Worm (Caenorhabditis elegans) whole organism, young adult: ENCODE measurements around the gene W07B8.4.

ENCODE experiments used
- B0261.1 ChIP-seq: sonication (generic microtip); optimal IDR thresholded peaks from 2 replicates; lab custom pipeline; 2016; ENCODE audit warnings: mild to moderate bottlenecking, missing genetic modification characterization, moderate library complexity, missing compliant biosample characterization
- C06A6.2 ChIP-seq: fragments of 200-800 bp; sonication (Bioruptor generic); conservative IDR thresholded peaks from 2 replicates; pipeline ENCODE4 v1.3.6; 2022; ENCODE audit warnings: missing genetic modification characterization, missing compliant biosample characterization
- C17E4.6 ChIP-seq: fragments of 200-800 bp; sonication (Bioruptor generic); IDR thresholded peaks from 2 replicates; pipeline ENCODE4 v1.3.6; 2022; ENCODE audit warnings: missing genetic modification reagents, missing genetic modification characterization, missing compliant biosample characterization
- F22D6.2 ChIP-seq: sonication (generic microtip); optimal IDR thresholded peaks from 2 replicates; lab custom pipeline; 2016; ENCODE audit warnings: mild to moderate bottlenecking, missing genetic modification characterization, missing compliant biosample characterization
- F37B4.10 ChIP-seq: fragments of 200-800 bp; sonication (Bioruptor generic); IDR thresholded peaks from 2 replicates; pipeline ENCODE4 v1.3.6; 2022; ENCODE audit warnings: missing genetic modification characterization, missing compliant biosample characterization
- F39B2.1 ChIP-seq: fragments of 200-800 bp; sonication (Bioruptor generic); IDR thresholded peaks from 2 replicates; pipeline ENCODE4 v1.3.6; 2022; ENCODE audit warnings: missing genetic modification reagents, missing genetic modification characterization, missing compliant biosample characterization
- F55B11.4 ChIP-seq: sonication (generic microtip); optimal IDR thresholded peaks from 2 replicates; lab custom pipeline; 2016; ENCODE audit warnings: missing compliant biosample characterization, missing genetic modification characterization, borderline replicate concordance; ENCODE audit not compliant: insufficient read depth
- F57A8.1 ChIP-seq: fragments of 200-800 bp; sonication (Bioruptor generic); optimal IDR thresholded peaks from 2 replicates; lab custom pipeline; 2018; ENCODE audit warnings: mild to moderate bottlenecking, missing genetic modification characterization, moderate library complexity, missing compliant biosample characterization
- K12H6.12 ChIP-seq: fragments of 200-800 bp; sonication (Bioruptor generic); optimal IDR thresholded peaks from 2 replicates; lab custom pipeline; 2018; ENCODE audit warnings: mild to moderate bottlenecking, missing genetic modification characterization, missing compliant biosample characterization
- T07F8.4 ChIP-seq: sonication (generic microtip); optimal IDR thresholded peaks from 2 replicates; lab custom pipeline; 2016; ENCODE audit warnings: mild to moderate bottlenecking, missing genetic modification characterization, moderate library complexity, missing compliant biosample characterization
- Y53F4B.3 ChIP-seq: fragments of 200-800 bp; sonication (Bioruptor generic); IDR thresholded peaks from 2 replicates; pipeline ENCODE4 v1.3.6; 2022; ENCODE audit warnings: missing genetic modification reagents, missing genetic modification characterization, missing compliant biosample characterization
- Y53G8AR.9 ChIP-seq: fragments of 200-800 bp; sonication (Bioruptor generic); conservative IDR thresholded peaks from 2 replicates; pipeline ENCODE4 v1.3.6; 2022; ENCODE audit warnings: missing genetic modification reagents, missing genetic modification characterization, missing compliant biosample characterization
- Y95B8A.8 ChIP-seq: fragments of 200-800 bp; sonication (Bioruptor generic); IDR thresholded peaks from 2 replicates; pipeline ENCODE4 v1.3.6; 2022; ENCODE audit warnings: missing genetic modification reagents, missing genetic modification characterization, missing compliant biosample characterization
- ZK185.1 ChIP-seq: sonication (generic microtip); optimal IDR thresholded peaks from 2 replicates; lab custom pipeline; 2016; ENCODE audit warnings: mild to moderate bottlenecking, missing genetic modification characterization, missing compliant biosample characterization; ENCODE audit not compliant: poor library complexity, severe bottlenecking
- ama-1 ChIP-seq, 3 experiments: fragments of 150-350 bp in 1 of 3; sonication (generic microtip) in 2 of 3; optimal IDR thresholded peaks; 2 replicates each; lab custom pipeline; 2014 to 2018; ENCODE audit warnings: missing biosample characterization in 2 of 3, missing genetic modification characterization in 2 of 3, missing genetic modification reagents in 2 of 3
- aptf-3 ChIP-seq: fragments of 200-800 bp; sonication (Bioruptor generic); IDR thresholded peaks from 2 replicates; pipeline ENCODE4 v1.3.6; 2022; ENCODE audit warnings: missing genetic modification characterization, missing compliant biosample characterization
- athp-1 ChIP-seq: sonication (generic microtip); optimal IDR thresholded peaks from 2 replicates; lab custom pipeline; 2017; ENCODE audit warnings: mild to moderate bottlenecking, missing genetic modification characterization, missing compliant biosample characterization
- attf-5 ChIP-seq: fragments of 200-800 bp; sonication (Bioruptor generic); optimal IDR thresholded peaks from 2 replicates; lab custom pipeline; 2018; ENCODE audit warnings: mild to moderate bottlenecking, missing genetic modification characterization, missing compliant biosample characterization
- attf-6 ChIP-seq: fragments of 200-800 bp; sonication (Bioruptor generic); IDR thresholded peaks from 2 replicates; pipeline ENCODE4 v1.3.6; 2022; ENCODE audit warnings: missing genetic modification reagents, missing genetic modification characterization, missing compliant biosample characterization
- bed-1 ChIP-seq: fragments of 200-800 bp; sonication (Bioruptor generic); IDR thresholded peaks from 2 replicates; pipeline ENCODE4 v1.3.6; 2022; ENCODE audit warnings: missing genetic modification reagents, missing genetic modification characterization, missing compliant biosample characterization
- bed-2 ChIP-seq: fragments of 200-800 bp; sonication (Bioruptor generic); IDR thresholded peaks from 2 replicates; pipeline ENCODE4 v1.3.6; 2022; ENCODE audit warnings: missing genetic modification reagents, missing genetic modification characterization, missing compliant biosample characterization
- ceh-100 ChIP-seq: fragments of 200-800 bp; sonication (Bioruptor generic); IDR thresholded peaks from 2 replicates; pipeline ENCODE4 v1.3.6; 2022; ENCODE audit warnings: missing genetic modification reagents, missing genetic modification characterization, missing compliant biosample characterization
- ceh-40 ChIP-seq: fragments of 200-800 bp; sonication (Bioruptor generic); IDR thresholded peaks from 2 replicates; pipeline ENCODE4 v1.3.6; 2022; ENCODE audit warnings: missing genetic modification characterization, missing compliant biosample characterization
- efl-1 ChIP-seq: fragments of 150-350 bp; optimal IDR thresholded peaks from 2 replicates; lab custom pipeline; 2014; ENCODE audit warnings: missing biosample characterization, missing genetic modification reagents, missing genetic modification characterization
- egl-18 ChIP-seq: fragments of 200-800 bp; sonication (Bioruptor generic); IDR thresholded peaks from 2 replicates; pipeline ENCODE4 v1.3.6; 2022; ENCODE audit warnings: missing genetic modification reagents, missing genetic modification characterization, missing compliant biosample characterization
- egl-44 ChIP-seq: fragments of 200-800 bp; sonication (Bioruptor generic); IDR thresholded peaks from 2 replicates; pipeline ENCODE4 v1.3.6; 2022; ENCODE audit warnings: missing genetic modification reagents, missing genetic modification characterization, missing compliant biosample characterization
- hlh-12 ChIP-seq: sonication (generic microtip); optimal IDR thresholded peaks from 2 replicates; lab custom pipeline; 2016; ENCODE audit warnings: missing genetic modification characterization, missing compliant biosample characterization
- hmg-1.2 ChIP-seq: fragments of 200-800 bp; sonication (Bioruptor generic); IDR thresholded peaks from 2 replicates; pipeline ENCODE4 v1.3.6; 2022; ENCODE audit warnings: missing genetic modification reagents, missing genetic modification characterization, missing compliant biosample characterization
- hmg-20 ChIP-seq: fragments of 200-800 bp; sonication (Bioruptor generic); IDR thresholded peaks from 2 replicates; pipeline ENCODE4 v1.3.6; 2022; ENCODE audit warnings: missing genetic modification reagents, missing genetic modification characterization, missing compliant biosample characterization
- lin-26 ChIP-seq: fragments of 200-800 bp; sonication (Bioruptor generic); IDR thresholded peaks from 2 replicates; pipeline ENCODE4 v1.3.6; 2022; ENCODE audit warnings: missing genetic modification reagents, missing genetic modification characterization, missing compliant biosample characterization
- lsy-27 ChIP-seq: sonication (generic microtip); optimal IDR thresholded peaks from 2 replicates; lab custom pipeline; 2017; ENCODE audit warnings: missing genetic modification characterization, mild to moderate bottlenecking, missing compliant biosample characterization, antibody characterized with exemption, missing genotype, borderline replicate concordance; ENCODE audit not compliant: insufficient read depth
- mes-4 ChIP-seq: sonication (generic microtip); optimal IDR thresholded peaks from 2 replicates; lab custom pipeline; 2016; ENCODE audit warnings: missing genotype, missing genetic modification characterization, missing compliant biosample characterization
- nfya-1 ChIP-seq: sonication (generic microtip); optimal IDR thresholded peaks from 2 replicates; lab custom pipeline; 2017; ENCODE audit warnings: antibody characterized with exemption, missing compliant biosample characterization, missing genetic modification characterization, borderline replicate concordance; ENCODE audit not compliant: insufficient read depth
- nfyb-1 ChIP-seq: fragments of 200-800 bp; sonication (Bioruptor generic); IDR thresholded peaks from 2 replicates; pipeline ENCODE4 v1.3.6; 2022; ENCODE audit warnings: missing genetic modification reagents, missing genetic modification characterization, missing compliant biosample characterization
- nhr-120 ChIP-seq: fragments of 200-800 bp; sonication (Bioruptor generic); IDR thresholded peaks from 2 replicates; pipeline ENCODE4 v1.3.6; 2022; ENCODE audit warnings: missing genetic modification characterization, missing compliant biosample characterization
- nhr-179 ChIP-seq: sonication (generic microtip); optimal IDR thresholded peaks from 2 replicates; lab custom pipeline; 2016; ENCODE audit warnings: mild to moderate bottlenecking, missing genetic modification characterization, missing compliant biosample characterization
- nhr-27 ChIP-seq: fragments of 200-800 bp; sonication (Bioruptor generic); optimal IDR thresholded peaks from 2 replicates; lab custom pipeline; 2018; ENCODE audit warnings: mild to moderate bottlenecking, missing genetic modification characterization, moderate library complexity, missing compliant biosample characterization
- nhr-80 ChIP-seq: sonication (generic microtip); optimal IDR thresholded peaks from 2 replicates; lab custom pipeline; 2016; ENCODE audit warnings: missing genetic modification characterization, missing compliant biosample characterization
- nhr-90 ChIP-seq: sonication (generic microtip); optimal IDR thresholded peaks from 2 replicates; lab custom pipeline; 2016; ENCODE audit warnings: missing genotype, mild to moderate bottlenecking, missing genetic modification characterization, missing compliant biosample characterization
- pbrm-1 ChIP-seq: fragments of 200-800 bp; sonication (Bioruptor generic); IDR thresholded peaks from 2 replicates; pipeline ENCODE4 v1.3.6; 2022; ENCODE audit warnings: missing genetic modification reagents, missing genetic modification characterization, missing compliant biosample characterization
- sdz-38 ChIP-seq: sonication (generic microtip); optimal IDR thresholded peaks from 2 replicates; lab custom pipeline; 2016; ENCODE audit warnings: missing genotype, missing genetic modification characterization, missing compliant biosample characterization
- somi-1 ChIP-seq: fragments of 200-800 bp; sonication (Bioruptor generic); optimal IDR thresholded peaks from 2 replicates; lab custom pipeline; 2018; ENCODE audit warnings: mild to moderate bottlenecking, missing genetic modification characterization, missing compliant biosample characterization
- tbx-9 ChIP-seq: sonication (generic microtip); optimal IDR thresholded peaks from 2 replicates; lab custom pipeline; 2016; ENCODE audit warnings: borderline replicate concordance, missing genetic modification characterization, inconsistent platforms, missing compliant biosample characterization
- tlf-1 ChIP-seq: fragments of 200-800 bp; sonication (Bioruptor generic); optimal IDR thresholded peaks from 2 replicates; lab custom pipeline; 2018; ENCODE audit warnings: mild to moderate bottlenecking, missing genetic modification characterization, missing compliant biosample characterization
- xnd-1 ChIP-seq: sonication (generic microtip); optimal IDR thresholded peaks from 2 replicates; lab custom pipeline; 2016; ENCODE audit warnings: missing genotype, missing genetic modification reagents, missing genetic modification characterization, missing compliant biosample characterization
- ztf-22 ChIP-seq: fragments of 200-800 bp; sonication (Bioruptor generic); optimal IDR thresholded peaks from 2 replicates; lab custom pipeline; 2018; ENCODE audit warnings: mild to moderate bottlenecking, missing genetic modification characterization, moderate library complexity, missing compliant biosample characterization
- ztf-28 ChIP-seq: fragments of 200-800 bp; sonication (Bioruptor generic); IDR thresholded peaks from 2 replicates; pipeline ENCODE4 v1.3.6; 2022; ENCODE audit warnings: missing genetic modification reagents, missing genetic modification characterization, missing compliant biosample characterization
- ztf-6 ChIP-seq: fragments of 200-800 bp; sonication (Bioruptor generic); IDR thresholded peaks from 2 replicates; pipeline ENCODE4 v1.3.6; 2022; ENCODE audit warnings: missing genetic modification reagents, missing genetic modification characterization, missing compliant biosample characterization

W07B8.4 gene

DNA sequence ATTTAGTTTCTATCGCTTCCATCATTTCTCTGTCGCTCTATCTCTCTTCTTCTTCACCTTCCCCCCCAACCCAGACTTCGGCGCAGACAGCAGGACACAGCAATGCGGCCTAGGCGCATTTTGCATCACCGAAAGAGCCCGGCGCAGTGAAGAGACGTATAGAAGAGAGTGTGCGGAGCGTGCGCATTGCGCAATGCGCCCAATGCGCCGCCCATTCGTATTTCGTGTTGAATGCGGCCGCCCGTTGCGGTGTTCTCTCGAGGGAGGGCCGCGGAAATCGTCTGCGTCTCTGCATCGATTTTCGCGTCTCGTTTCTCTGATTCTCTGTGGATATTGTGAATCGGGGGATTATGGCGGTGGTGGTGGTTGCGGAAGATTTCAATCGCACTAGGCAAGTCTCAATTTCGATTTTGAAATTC is 19.6 kb upstream of the W07B8.4 start:
- TF ChIP-seq F22D6.2 (tag; lab: Kevin White, UChicago) (peak; percentile 95), somi-1 (peak; percentile 99), T07F8.4 (tag; lab: Kevin White, UChicago) (peak; percentile 81), Y53F4B.3 (GFP tag; lab: Robert Waterston, UW) (no peak), ceh-100 (GFP tag; lab: Robert Waterston, UW) (peak; percentile 83), Y95B8A.8 (GFP tag; lab: Robert Waterston, UW) (peak; percentile 94), ceh-40 (GFP tag; lab: Robert Waterston, UW) (no peak), aptf-3 (GFP tag; lab: Robert Waterston, UW) (0 out of 2 replicates have a peak, but pooled peaks have one; percentile 17), Y53G8AR.9 (peak; percentile 99), ztf-6 (GFP tag; lab: Robert Waterston, UW) (peak; percentile 97), nfya-1 (tag; lab: Kevin White, UChicago) (no peak), bed-1 (GFP tag; lab: Robert Waterston, UW) (no peak), K12H6.12 (tag; lab: Kevin White, UChicago) (peak; percentile 100), mes-4 (tag; lab: Kevin White, UChicago) (no peak), hlh-12 (tag; lab: Kevin White, UChicago) (no peak), lin-26 (GFP tag; lab: Robert Waterston, UW) (peak; percentile 94), attf-6 (peak; percentile 66; the same call in 1 of the 2 replicates), lsy-27 (tag; lab: Kevin White, UChicago) (no peak), F37B4.10 (peak; percentile 98), egl-18 (GFP tag; lab: Robert Waterston, UW) (peak; percentile 91), nhr-80 (tag; lab: Kevin White, UChicago) (peak; percentile 100), ztf-28 (GFP tag; lab: Robert Waterston, UW) (0 out of 2 replicates have a peak, but pooled peaks have one; percentile 51), sdz-38 (tag; lab: Kevin White, UChicago) (no peak), nhr-179 (tag; lab: Kevin White, UChicago) (peak; percentile 72), hmg-20 (peak; percentile 92), tlf-1 (GFP tag; lab: Kevin White, UChicago) (peak; percentile 97), tbx-9 (tag; lab: Kevin White, UChicago) (peak; percentile 31), bed-2 (GFP tag; lab: Robert Waterston, UW) (peak; percentile 86), ZK185.1 (tag; lab: Kevin White, UChicago) (peak; percentile 88), F57A8.1 (peak; percentile 24), pbrm-1 (GFP tag; lab: Robert Waterston, UW) (peak; percentile 99), athp-1 (tag; lab: Kevin White, UChicago) (peak; percentile 97), nhr-90 (tag; lab: Kevin White, UChicago) (peak; percentile 98), attf-5 (peak; percentile 99), egl-44 (GFP tag; lab: Robert Waterston, UW) (peak; percentile 98), F55B11.4 (tag; lab: Kevin White, UChicago) (no peak), nhr-27 (peak; percentile 53), ztf-22 (peak; percentile 99), C06A6.2 (GFP tag; lab: Robert Waterston, UW) (peak; percentile 97), hmg-1.2 (GFP tag; lab: Robert Waterston, UW) (peak; percentile 93), nfyb-1 (GFP tag; lab: Robert Waterston, UW) (peak; percentile 98), xnd-1 (tag; lab: Kevin White, UChicago) (no peak), F39B2.1 (no peak), ama-1 (optimal IDR thresholded peaks at IDR 0.05; lab: Kevin White, UChicago) (no peak), ama-1 (GFP tag; optimal IDR thresholded peaks at IDR 0.05; lab: Kevin White, UChicago) (peak in 1 of 2 experiments; percentile 58), nhr-120 (GFP tag; lab: Robert Waterston, UW) (0 out of 2 replicates have a peak, but pooled peaks have one; percentile 31), B0261.1 (peak; percentile 35), C17E4.6 (peak; percentile 79; the same call in 1 of the 2 replicates), efl-1 (GFP tag; lab: Kevin White, UChicago) (peak; percentile 35)
